Worm (Caenorhabditis elegans) whole organism, L4 larva: ENCODE measurements around the gene dnj-5.

Source experiments
- F26F4.8 ChIP-seq: fragments of 200-800 bp; sonication (Bioruptor generic); conservative IDR thresholded peaks from 2 replicates; pipeline ENCODE4 v1.3.6; 2022; ENCODE audit warnings: missing genetic modification characterization, missing compliant biosample characterization
- F37D6.2 ChIP-seq: sonication (generic microtip); optimal IDR thresholded peaks from 2 replicates; lab custom pipeline; 2016; ENCODE audit warnings: mild to moderate bottlenecking, missing genetic modification characterization, missing compliant biosample characterization
- F44E2.7 ChIP-seq: fragments of 200-800 bp; sonication (Bioruptor generic); IDR thresholded peaks from 2 replicates; pipeline ENCODE4 v2.1.2; 2022; ENCODE audit warnings: missing genetic modification characterization, missing compliant biosample characterization
- F49E8.2 ChIP-seq: sonication (generic microtip); optimal IDR thresholded peaks from 2 replicates; lab custom pipeline; 2016; ENCODE audit warnings: missing compliant biosample characterization, mild to moderate bottlenecking, missing genetic modification characterization, borderline replicate concordance
- Y75B8A.6 ChIP-seq: fragments of 200-800 bp; sonication (Bioruptor generic); IDR thresholded peaks from 2 replicates; pipeline ENCODE4 v1.3.6; 2022; ENCODE audit warnings: missing genetic modification reagents, missing genetic modification characterization, missing compliant biosample characterization
- aha-1 ChIP-seq: fragments of 150-350 bp; peaks from one replicate; lab custom pipeline; 2014; ENCODE audit warnings: missing biosample characterization, missing genetic modification characterization
- ceh-20 ChIP-seq: fragments of 200-800 bp; sonication (Bioruptor generic); IDR thresholded peaks from 2 replicates; pipeline ENCODE4 v1.3.6; 2022; ENCODE audit warnings: missing genetic modification reagents, missing genetic modification characterization, missing compliant biosample characterization
- ceh-28 ChIP-seq: fragments of 150-350 bp; optimal IDR thresholded peaks from 2 replicates; lab custom pipeline; 2014; ENCODE audit warnings: missing biosample characterization, missing genetic modification reagents, missing genetic modification characterization
- ceh-44 ChIP-seq: fragments of 200-800 bp; sonication (Bioruptor generic); IDR thresholded peaks from 2 replicates; pipeline ENCODE4 v1.3.6; 2022; ENCODE audit warnings: missing genetic modification reagents, missing genetic modification characterization, missing compliant biosample characterization
- ceh-62 ChIP-seq: sonication (generic microtip); optimal IDR thresholded peaks from 2 replicates; lab custom pipeline; 2017; ENCODE audit warnings: missing biosample characterization, missing genetic modification characterization
- ceh-82 ChIP-seq: sonication (generic microtip); optimal IDR thresholded peaks from 2 replicates; lab custom pipeline; 2017; ENCODE audit warnings: missing biosample characterization, missing genetic modification characterization
- daf-16 ChIP-seq, 3 experiments: sonication (generic microtip); optimal IDR thresholded peaks; 2 replicates each; lab custom pipeline; 2016 to 2017; ENCODE audit warnings: missing genetic modification characterization in 3 of 3, missing genetic modification reagents in 3 of 3, mild to moderate bottlenecking in 2 of 3, missing compliant biosample characterization in 2 of 3, missing biosample characterization in 1 of 3, moderate library complexity in 1 of 3
- daf-19 ChIP-seq: fragments of 200-800 bp; sonication (Bioruptor generic); conservative IDR thresholded peaks from 2 replicates; pipeline ENCODE4 v1.3.6; 2022; ENCODE audit warnings: missing genetic modification characterization, missing compliant biosample characterization
- dmd-6 ChIP-seq: fragments of 200-800 bp; sonication (Bioruptor generic); IDR thresholded peaks from 2 replicates; pipeline ENCODE4 v1.3.6; 2022; ENCODE audit warnings: missing genetic modification reagents, missing genetic modification characterization, missing compliant biosample characterization
- dmd-8 ChIP-seq: fragments of 200-800 bp; sonication (Bioruptor generic); IDR thresholded peaks from 2 replicates; pipeline ENCODE4 v1.3.6; 2022; ENCODE audit warnings: missing genetic modification characterization, missing compliant biosample characterization
- dmd-9 ChIP-seq: fragments of 200-800 bp; sonication (Bioruptor generic); IDR thresholded peaks from 2 replicates; pipeline ENCODE4 v1.3.6; 2022; ENCODE audit warnings: missing genetic modification reagents, missing genetic modification characterization, missing compliant biosample characterization
- dpl-1 ChIP-seq: fragments of 150-350 bp; optimal IDR thresholded peaks from 2 replicates; lab custom pipeline; 2014; ENCODE audit warnings: missing biosample characterization, missing genetic modification reagents, missing genetic modification characterization
- duxl-1 ChIP-seq: sonication (generic microtip); optimal IDR thresholded peaks from 2 replicates; lab custom pipeline; 2016; ENCODE audit warnings: mild to moderate bottlenecking, missing genetic modification characterization, moderate library complexity, missing compliant biosample characterization; ENCODE audit not compliant: poor library complexity
- dve-1 ChIP-seq: sonication (generic microtip); optimal IDR thresholded peaks from 2 replicates; lab custom pipeline; 2017; ENCODE audit warnings: antibody characterized with exemption, mild to moderate bottlenecking, missing genetic modification characterization, missing compliant biosample characterization; ENCODE audit not compliant: insufficient read depth
- egl-43 ChIP-seq: fragments of 200-800 bp; sonication (Bioruptor generic); IDR thresholded peaks from 2 replicates; pipeline ENCODE4 v1.3.6; 2022; ENCODE audit warnings: missing genetic modification reagents, missing genetic modification characterization, missing compliant biosample characterization
- hif-1 ChIP-seq, 2 experiments: sonication (generic microtip); optimal IDR thresholded peaks; 2 replicates each; lab custom pipeline; 2016 to 2017; ENCODE audit warnings: missing compliant biosample characterization in 2 of 2, missing genetic modification characterization in 2 of 2, missing genetic modification reagents in 2 of 2, missing genotype in 2 of 2, mild to moderate bottlenecking in 1 of 2
- hlh-11 ChIP-seq: fragments of 200-800 bp; sonication (Bioruptor generic); optimal IDR thresholded peaks from 2 replicates; lab custom pipeline; 2018; ENCODE audit warnings: mild to moderate bottlenecking, missing genetic modification characterization, missing compliant biosample characterization
- hlh-30 ChIP-seq: sonication (generic microtip); optimal IDR thresholded peaks from 2 replicates; lab custom pipeline; 2017; ENCODE audit warnings: antibody characterized with exemption, mild to moderate bottlenecking, missing genetic modification characterization, missing compliant biosample characterization; ENCODE audit not compliant: insufficient read depth
- jun-1 ChIP-seq: fragments of 150-350 bp; optimal IDR thresholded peaks from 2 replicates; lab custom pipeline; 2014; ENCODE audit warnings: missing biosample characterization, missing genetic modification reagents, missing genetic modification characterization
- lin-13 ChIP-seq: fragments of 150-350 bp; optimal IDR thresholded peaks from 2 replicates; lab custom pipeline; 2014; ENCODE audit warnings: missing biosample characterization, missing genetic modification reagents, missing genetic modification characterization
- lin-29 ChIP-seq: fragments of 200-800 bp; sonication (Bioruptor generic); IDR thresholded peaks from 2 replicates; pipeline ENCODE4 v1.3.6; 2022; ENCODE audit warnings: missing genetic modification reagents, missing genetic modification characterization, missing compliant biosample characterization
- lin-39 ChIP-seq: fragments of 150-350 bp; optimal IDR thresholded peaks from 2 replicates; lab custom pipeline; 2014; ENCODE audit warnings: missing biosample characterization, missing genetic modification reagents, missing genetic modification characterization
- madf-9 ChIP-seq: fragments of 200-800 bp; sonication (Bioruptor generic); conservative IDR thresholded peaks from 2 replicates; pipeline ENCODE4 v1.3.6; 2022; ENCODE audit warnings: missing genetic modification reagents, missing genetic modification characterization, missing compliant biosample characterization
- mdl-1 ChIP-seq, 2 experiments: fragments of 150-350 bp in 1 of 2; sonication (generic microtip) in 1 of 2; optimal IDR thresholded peaks; 2 replicates each; lab custom pipeline; 2014 to 2017; ENCODE audit warnings: missing biosample characterization in 2 of 2, missing genetic modification characterization in 2 of 2
- mdt-29 ChIP-seq: fragments of 200-800 bp; sonication (Bioruptor generic); IDR thresholded peaks from 2 replicates; pipeline ENCODE4 v1.3.6; 2022; ENCODE audit warnings: missing genetic modification reagents, missing genetic modification characterization, missing compliant biosample characterization
- mxl-2 ChIP-seq: fragments of 200-800 bp; sonication (Bioruptor generic); conservative IDR thresholded peaks from 2 replicates; pipeline ENCODE4 v1.3.6; 2022; ENCODE audit warnings: missing genetic modification reagents, missing genetic modification characterization, missing compliant biosample characterization
- nhr-10 ChIP-seq: fragments of 150-350 bp; optimal IDR thresholded peaks from 2 replicates; lab custom pipeline; 2014; ENCODE audit warnings: missing biosample characterization, missing genetic modification characterization
- nhr-111 ChIP-seq: fragments of 200-800 bp; sonication (Bioruptor generic); optimal IDR thresholded peaks from 2 replicates; lab custom pipeline; 2018; ENCODE audit warnings: mild to moderate bottlenecking, missing genetic modification characterization, missing compliant biosample characterization
- nhr-28 ChIP-seq: fragments of 150-350 bp; optimal IDR thresholded peaks from 2 replicates; lab custom pipeline; 2014; ENCODE audit warnings: missing biosample characterization, missing genetic modification characterization
- nhr-41 ChIP-seq: fragments of 200-800 bp; sonication (Bioruptor generic); IDR thresholded peaks from 2 replicates; pipeline ENCODE4 v1.3.6; 2022; ENCODE audit warnings: missing genetic modification reagents, missing genetic modification characterization, missing compliant biosample characterization
- pha-4 ChIP-seq, 2 experiments: fragments of 150-350 bp in 1 of 2; fragments of 200-800 bp in 1 of 2; sonication (Bioruptor generic) in 1 of 2; IDR thresholded peaks in 1 of 2; optimal IDR thresholded peaks in 1 of 2; 2 replicates each; pipeline versions ENCODE4 v1.3.6 to Lab custom; 2014 to 2022; ENCODE audit warnings: missing genetic modification characterization in 2 of 2, missing genetic modification reagents in 2 of 2, missing biosample characterization in 1 of 2, missing compliant biosample characterization in 1 of 2
- pqm-1 ChIP-seq: sonication (generic microtip); optimal IDR thresholded peaks from 2 replicates; lab custom pipeline; 2017; ENCODE audit warnings: missing biosample characterization, missing genetic modification characterization
- snpc-1.2 ChIP-seq: fragments of 200-800 bp; sonication (Bioruptor generic); IDR thresholded peaks from 2 replicates; pipeline ENCODE4 v1.3.6; 2022; ENCODE audit warnings: missing genetic modification reagents, missing genetic modification characterization, missing compliant biosample characterization
- snpc-4 ChIP-seq: fragments of 150-350 bp; optimal IDR thresholded peaks from 2 replicates; lab custom pipeline; 2014; ENCODE audit warnings: missing biosample characterization, missing genetic modification characterization
- spr-3 ChIP-seq: fragments of 200-800 bp; sonication (Bioruptor generic); optimal IDR thresholded peaks from 2 replicates; lab custom pipeline; 2018; ENCODE audit warnings: mild to moderate bottlenecking, missing genetic modification characterization, missing compliant biosample characterization
- unc-62 ChIP-seq, 3 experiments: fragments of 150-350 bp in 1 of 3; sonication (generic microtip); optimal IDR thresholded peaks in 2 of 3; peaks in 1 of 3; 1 replicate in 1 of 3; 2 replicates in 2 of 3; lab custom pipeline; 2014 to 2017; ENCODE audit warnings: missing biosample characterization in 3 of 3, missing genetic modification characterization in 3 of 3, missing genetic modification reagents in 3 of 3, missing genotype in 1 of 3
- vab-7 ChIP-seq: fragments of 200-800 bp; sonication (Bioruptor generic); IDR thresholded peaks from 2 replicates; pipeline ENCODE4 v1.3.6; 2022; ENCODE audit warnings: missing genetic modification reagents, missing genetic modification characterization, missing compliant biosample characterization
- zfp-2 ChIP-seq: sonication (generic microtip); optimal IDR thresholded peaks from 2 replicates; lab custom pipeline; 2016; ENCODE audit warnings: mild to moderate bottlenecking, missing genetic modification characterization, missing compliant biosample characterization
- zip-11 ChIP-seq: fragments of 200-800 bp; sonication (Bioruptor generic); IDR thresholded peaks from 2 replicates; pipeline ENCODE4 v1.3.6; 2022; ENCODE audit warnings: missing genetic modification characterization, missing compliant biosample characterization
- ztf-7 ChIP-seq: fragments of 150-350 bp; optimal IDR thresholded peaks from 2 replicates; lab custom pipeline; 2014; ENCODE audit warnings: missing biosample characterization, missing genetic modification characterization

The dnj-5 gene

DNA sequence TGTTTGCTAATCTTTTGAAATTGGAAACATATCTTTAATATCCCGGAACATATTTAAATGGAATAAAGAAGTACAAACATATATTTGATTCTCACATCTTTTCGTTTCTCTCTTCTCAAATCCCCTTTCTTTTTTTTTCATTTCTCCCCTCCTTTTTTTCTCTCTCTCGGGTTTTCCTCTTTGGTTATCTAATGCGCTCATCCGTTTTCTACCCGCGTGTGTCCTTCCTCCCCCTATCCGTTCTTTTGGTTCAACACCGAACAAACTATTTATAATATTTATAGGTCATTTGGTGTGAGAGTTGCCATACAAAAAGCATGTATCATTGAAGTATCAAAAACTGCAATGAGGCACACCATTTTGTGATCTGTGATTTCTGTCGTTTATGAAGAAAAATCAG is 34.2 kb downstream of the dnj-5 start (continued):
- TF ChIP-seq ceh-44 (GFP tag; lab: Robert Waterston, UW) (no peak), F49E8.2 (tag; lab: Kevin White, UChicago) (no peak), lin-39 (tag; lab: Kevin White, UChicago) (no peak), duxl-1 (tag; lab: Kevin White, UChicago) (no peak), zfp-2 (tag; lab: Kevin White, UChicago) (no peak), mdl-1 (tag; optimal IDR thresholded peaks at IDR 0.05; lab: Kevin White, UChicago) (peak; percentile 25 to 63), dpl-1 (GFP tag; lab: Kevin White, UChicago) (no peak), hlh-11 (tag; lab: Kevin White, UChicago) (peak; percentile 38), F26F4.8 (GFP tag; lab: Robert Waterston, UW) (no peak), lin-29 (no peak), pqm-1 (tag; lab: Kevin White, UChicago) (no peak), nhr-28 (tag; lab: Kevin White, UChicago) (peak; percentile 51), zip-11 (GFP tag; lab: Robert Waterston, UW) (no peak), hlh-30 (tag; lab: Kevin White, UChicago) (peak; percentile 5), F37D6.2 (tag; lab: Kevin White, UChicago) (peak; percentile 19), dmd-8 (no peak), aha-1 (tag; lab: Kevin White, UChicago) (peak; percentile 21), vab-7 (GFP tag; lab: Robert Waterston, UW) (no peak), egl-43 (GFP tag; lab: Robert Waterston, UW) (no peak)

DNA sequence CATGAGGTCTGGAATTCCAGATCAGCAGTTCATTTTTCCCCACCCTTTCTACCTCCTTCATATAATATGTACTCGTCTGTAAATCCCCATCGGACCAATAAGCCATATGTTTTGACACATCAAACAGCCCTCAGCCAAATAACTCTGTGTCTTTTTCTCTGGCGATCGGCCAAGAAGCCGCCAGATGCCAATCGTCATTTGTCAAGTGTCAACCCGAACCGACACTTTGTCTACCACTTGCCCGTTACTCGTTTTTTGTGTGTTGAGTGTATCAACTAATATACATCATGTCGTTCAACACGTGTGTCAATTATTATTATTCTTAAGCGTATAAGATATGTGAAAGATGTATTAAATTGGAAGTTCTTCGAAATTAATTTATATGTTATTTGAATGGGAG is 34.9 kb downstream of the dnj-5 start:
- TF ChIP-seq snpc-1.2: no peak
- peak in 1 of 2 experiments; percentile 23 for TF ChIP-seq mdl-1 (tag; optimal IDR thresholded peaks at IDR 0.05; lab: Kevin White, UChicago)
- TF ChIP-seq nhr-111 (GFP tag; lab: Kevin White, UChicago): no peak
- peak in 1 of 2 experiments; percentile 100 for TF ChIP-seq unc-62 (GFP tag; optimal IDR thresholded peaks at IDR 0.05 in 1 of 2; lab: Kevin White, UChicago)
- TF ChIP-seq unc-62 (tag; optimal IDR thresholded peaks at IDR 0.05; lab: Kevin White, UChicago): peak; percentile 55
- no peak for TF ChIP-seq spr-3 (GFP tag; lab: Kevin White, UChicago)
- TF ChIP-seq ceh-82 (tag; lab: Kevin White, UChicago): no peak
- TF ChIP-seq F44E2.7 (GFP tag; lab: Robert Waterston, UW): no peak
- TF ChIP-seq F37D6.2 (tag; lab: Kevin White, UChicago): no peak
- TF ChIP-seq dve-1 (tag; lab: Kevin White, UChicago): no peak
- no peak for TF ChIP-seq jun-1 (tag; lab: Kevin White, UChicago)
- TF ChIP-seq vab-7 (GFP tag; lab: Robert Waterston, UW): peak; percentile 27; the same call in 1 of the 2 replicates
- peak in 1 of 2 experiments; percentile 54 for TF ChIP-seq daf-16 (GFP tag; optimal IDR thresholded peaks at IDR 0.05; lab: Kevin White, UChicago)
- TF ChIP-seq daf-16 (tag; optimal IDR thresholded peaks at IDR 0.05; lab: Kevin White, UChicago): no peak
- no peak for TF ChIP-seq ceh-28 (tag; lab: Kevin White, UChicago)
- no peak for TF ChIP-seq nhr-10
- TF ChIP-seq pha-4 (GFP tag; IDR thresholded peaks at IDR 0.05; lab: Robert Waterston, UW): no peak
- no peak for TF ChIP-seq pha-4 (tag; optimal IDR thresholded peaks at IDR 0.05; lab: Kevin White, UChicago)
- TF ChIP-seq mxl-2: no peak
- TF ChIP-seq hlh-30 (tag; lab: Kevin White, UChicago): peak; percentile 41
- TF ChIP-seq ceh-20 (GFP tag; lab: Robert Waterston, UW): peak; percentile 88; the same call in 1 of the 2 replicates
- TF ChIP-seq aha-1 (tag; lab: Kevin White, UChicago): no peak
- peak; percentile 69 for TF ChIP-seq hlh-11 (tag; lab: Kevin White, UChicago)
- no peak for TF ChIP-seq nhr-41 (GFP tag; lab: Robert Waterston, UW)
- TF ChIP-seq ceh-44 (GFP tag; lab: Robert Waterston, UW): no peak
- peak; percentile 56 for TF ChIP-seq dmd-6
- TF ChIP-seq madf-9: no peak
- no peak for TF ChIP-seq egl-43 (GFP tag; lab: Robert Waterston, UW)
- no peak for TF ChIP-seq lin-13
- TF ChIP-seq daf-19 (GFP tag; lab: Robert Waterston, UW): no peak
- TF ChIP-seq Y75B8A.6: no peak
- TF ChIP-seq hif-1 (tag; optimal IDR thresholded peaks at IDR 0.05; lab: Kevin White, UChicago): no peak
- TF ChIP-seq F49E8.2 (tag; lab: Kevin White, UChicago): no peak
- no peak for TF ChIP-seq dmd-9 (GFP tag; lab: Robert Waterston, UW)
- TF ChIP-seq mdt-29 (GFP tag; lab: Robert Waterston, UW): no peak
- no peak for TF ChIP-seq lin-39 (tag; lab: Kevin White, UChicago)
- TF ChIP-seq ztf-7: no peak
- no peak for TF ChIP-seq snpc-4 (tag; lab: Kevin White, UChicago)
- TF ChIP-seq ceh-62 (tag; lab: Kevin White, UChicago): no peak
- TF ChIP-seq dpl-1 (GFP tag; lab: Kevin White, UChicago): no peak
